Worm (Caenorhabditis elegans) whole organism, L1 larva: ENCODE data around the gene unc-84.

Experiments used
- dsc-1 ChIP-seq: sonication (generic microtip); optimal IDR thresholded peaks from 2 replicates; lab custom pipeline; 2016; ENCODE audit warnings: mild to moderate bottlenecking, missing genetic modification characterization, missing compliant biosample characterization
- elt-3 ChIP-seq, 6 experiments: fragments of 150-350 bp in 1 of 6; sonication (generic microtip); optimal IDR thresholded peaks; 2 replicates each; lab custom pipeline; 2017 to 2018; ENCODE audit warnings: missing biosample characterization in 6 of 6, missing genetic modification characterization in 6 of 6, inconsistent platforms in 1 of 6
- fos-1 ChIP-seq: fragments of 150-350 bp; optimal IDR thresholded peaks from 2 replicates; lab custom pipeline; 2014; ENCODE audit warnings: missing biosample characterization, missing genetic modification characterization
- hlh-4 ChIP-seq: sonication (generic microtip); optimal IDR thresholded peaks from 2 replicates; lab custom pipeline; 2016; ENCODE audit warnings: mild to moderate bottlenecking, missing genetic modification characterization, missing compliant biosample characterization
- lin-39 ChIP-seq: fragments of 150-350 bp; optimal IDR thresholded peaks from 2 replicates; lab custom pipeline; 2014; ENCODE audit warnings: missing biosample characterization, missing genetic modification reagents, missing genetic modification characterization
- nhr-12 ChIP-seq: sonication (generic microtip); optimal IDR thresholded peaks from 2 replicates; lab custom pipeline; 2017; ENCODE audit warnings: missing biosample characterization, missing genetic modification characterization
- nhr-71 ChIP-seq: sonication (generic microtip); optimal IDR thresholded peaks from 2 replicates; lab custom pipeline; 2016; ENCODE audit warnings: mild to moderate bottlenecking, missing genetic modification characterization, moderate library complexity, missing compliant biosample characterization
- sox-4 ChIP-seq: sonication (generic microtip); optimal IDR thresholded peaks from 2 replicates; lab custom pipeline; 2016; ENCODE audit warnings: missing genetic modification characterization, missing compliant biosample characterization
- sptf-1 ChIP-seq: fragments of 150-350 bp; optimal IDR thresholded peaks from 2 replicates; lab custom pipeline; 2014; ENCODE audit warnings: missing biosample characterization, missing genetic modification characterization
- tlp-1 ChIP-seq: fragments of 150-350 bp; optimal IDR thresholded peaks from 2 replicates; lab custom pipeline; 2014; ENCODE audit warnings: missing biosample characterization, missing genetic modification characterization
- vab-15 ChIP-seq: sonication (generic microtip); optimal IDR thresholded peaks from 2 replicates; lab custom pipeline; 2017; ENCODE audit warnings: missing genotype, mild to moderate bottlenecking, missing genetic modification characterization, missing compliant biosample characterization
- zag-1 ChIP-seq: fragments of 150-350 bp; optimal IDR thresholded peaks from 2 replicates; lab custom pipeline; 2014; ENCODE audit warnings: missing biosample characterization, missing genetic modification characterization

DNA sequence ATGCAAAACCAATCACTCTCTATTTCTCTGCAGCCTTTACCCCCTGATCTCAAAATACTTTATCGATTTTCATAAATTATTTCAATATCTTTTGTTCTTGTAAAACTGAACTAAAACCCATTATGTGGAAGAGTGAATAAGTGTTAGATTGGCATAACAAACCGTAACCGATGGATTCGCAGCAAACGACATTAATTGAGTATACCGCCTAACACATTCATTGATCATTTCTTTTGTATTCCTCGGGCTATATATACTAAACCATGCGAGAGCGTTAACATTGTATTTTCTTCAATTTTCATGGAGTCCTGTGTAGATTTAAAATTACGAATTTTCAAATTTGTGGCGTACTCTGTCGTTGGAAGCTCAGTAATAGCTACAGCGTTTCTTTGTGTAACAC is 5.2 kb downstream of the unc-84 start, which contains the start of gene col-9:
- TF ChIP-seq elt-3 (tag; optimal IDR thresholded peaks at IDR 0.05; lab: Kevin White, UChicago) = no peak
- no peak for TF ChIP-seq fos-1 (tag; lab: Kevin White, UChicago)
- no peak for TF ChIP-seq hlh-4 (tag; lab: Kevin White, UChicago)
- TF ChIP-seq sox-4 = no peak
- no peak for TF ChIP-seq zag-1 (tag; lab: Kevin White, UChicago)
- no peak for TF ChIP-seq nhr-12
- no peak for TF ChIP-seq lin-39 (tag; lab: Kevin White, UChicago)
- no peak for TF ChIP-seq tlp-1 (tag; lab: Kevin White, UChicago)
- TF ChIP-seq vab-15 = no peak
- TF ChIP-seq nhr-71 = no peak
- no peak for TF ChIP-seq sptf-1 (tag; lab: Kevin White, UChicago)
- TF ChIP-seq dsc-1 (tag; lab: Kevin White, UChicago) = no peak
